Worm (Caenorhabditis elegans) whole organism, late embryonic: ENCODE measurements around the gene str-57.
"Not testable (repeated sequence)": the region's sequence is repeated elsewhere in the genome, so short reads cannot be mapped to it uniquely, and the experiment has no call there.

Experiments used
- ets-4 ChIP-seq: sonication (generic microtip); optimal IDR thresholded peaks from 2 replicates; lab custom pipeline; 2016; ENCODE audit warnings: missing genetic modification characterization, missing compliant biosample characterization
- eyg-1 ChIP-seq: sonication (generic microtip); optimal IDR thresholded peaks from 2 replicates; lab custom pipeline; 2016; ENCODE audit warnings: missing genotype, missing genetic modification characterization, missing compliant biosample characterization
- hlh-15 ChIP-seq: sonication (generic microtip); optimal IDR thresholded peaks from 2 replicates; lab custom pipeline; 2016; ENCODE audit warnings: missing genetic modification characterization, missing compliant biosample characterization
- lin-11 ChIP-seq: fragments of 200-800 bp; sonication (Bioruptor generic); optimal IDR thresholded peaks from 2 replicates; lab custom pipeline; 2018; ENCODE audit warnings: mild to moderate bottlenecking, missing genetic modification characterization, missing compliant biosample characterization
- madf-2 ChIP-seq: sonication (generic microtip); optimal IDR thresholded peaks from 2 replicates; lab custom pipeline; 2017; ENCODE audit warnings: missing genetic modification characterization, missing compliant biosample characterization
- nfya-1 ChIP-seq: sonication (generic microtip); optimal IDR thresholded peaks from 2 replicates; lab custom pipeline; 2017; ENCODE audit warnings: missing genetic modification characterization, mild to moderate bottlenecking, missing compliant biosample characterization, antibody characterized with exemption, moderate library complexity
- pqm-1 ChIP-seq: sonication (generic microtip); optimal IDR thresholded peaks from 2 replicates; lab custom pipeline; 2016; ENCODE audit warnings: missing genetic modification characterization, missing compliant biosample characterization
- pros-1 ChIP-seq: fragments of 150-350 bp; optimal IDR thresholded peaks from 2 replicates; lab custom pipeline; 2014; ENCODE audit warnings: missing biosample characterization, missing genetic modification reagents, missing genetic modification characterization
- sdc-2 ChIP-seq: sonication (generic microtip); optimal IDR thresholded peaks from 2 replicates; lab custom pipeline; 2016; ENCODE audit warnings: missing genotype, missing genetic modification characterization, missing compliant biosample characterization

DNA sequence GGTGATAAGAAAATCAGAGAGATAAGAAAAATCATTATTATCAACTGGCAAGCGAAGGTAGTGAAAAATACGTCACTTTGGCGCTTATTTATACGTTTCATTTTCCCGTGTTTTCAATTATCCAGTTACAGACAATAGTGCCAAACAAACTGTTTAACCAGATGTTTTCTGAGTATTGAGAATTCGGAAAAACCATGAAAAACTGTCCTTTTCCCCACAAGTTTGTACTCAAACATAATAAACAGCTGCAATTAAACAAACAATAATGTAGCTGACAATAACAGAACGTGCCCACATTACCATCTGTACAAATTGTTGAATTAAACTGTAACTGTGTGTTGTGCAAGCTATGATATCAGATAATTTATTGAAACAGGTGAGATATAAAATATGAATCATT, 35.1 kb downstream of the str-57 start, which contains the start of the genes F35E8.1 and F35E8.2:
- TF ChIP-seq nfya-1, pqm-1, eyg-1, pros-1, lin-11, madf-2, sdc-2, hlh-15, ets-4 (tag; lab: Kevin White, UChicago): not testable (repeated sequence)
